Fruit fly (Drosophila melanogaster) whole organism, pupa: ENCODE results near the gene Elys.

Experiments
- CG10348 ChIP-seq: fragments of 200-800 bp; sonication (Bioruptor generic); IDR thresholded peaks from 2 replicates; pipeline ENCODE4 v1.3.6; 2022; ENCODE audit warnings: missing biosample characterization, missing genetic modification characterization
- CG12605 ChIP-seq: fragments of 200-800 bp; sonication (Bioruptor generic); IDR thresholded peaks from 2 replicates; pipeline ENCODE4 v1.3.6; 2022; ENCODE audit warnings: missing biosample characterization, missing genetic modification characterization
- CG13204 ChIP-seq: fragments of 200-800 bp; sonication (Bioruptor generic); optimal IDR thresholded peaks from 2 replicates; lab custom pipeline; 2018; ENCODE audit warnings: missing biosample characterization, mild to moderate bottlenecking, missing genetic modification characterization, moderate library complexity
- CG14655 ChIP-seq: fragments of 200-800 bp; sonication (Bioruptor generic); optimal IDR thresholded peaks from 3 replicates; lab custom pipeline; 2017; ENCODE audit warnings: mild to moderate bottlenecking, missing biosample characterization, missing genetic modification reagents, missing genetic modification characterization
- CG15710 ChIP-seq: fragments of 200-800 bp; sonication (Bioruptor generic); optimal IDR thresholded peaks from 2 replicates; lab custom pipeline; 2018; ENCODE audit warnings: missing biosample characterization, mild to moderate bottlenecking, missing genetic modification characterization, moderate library complexity
- CG17806 ChIP-seq: fragments of 200-800 bp; sonication (Bioruptor generic); optimal IDR thresholded peaks from 2 replicates; lab custom pipeline; 2018; ENCODE audit warnings: missing biosample characterization, mild to moderate bottlenecking, missing genetic modification characterization, moderate library complexity
- CG32121 ChIP-seq: fragments of 200-800 bp; sonication (Bioruptor generic); IDR thresholded peaks from 2 replicates; pipeline ENCODE4 v1.3.6; 2022; ENCODE audit warnings: missing biosample characterization, missing genetic modification characterization
- CG34367 ChIP-seq: fragments of 200-800 bp; sonication (Bioruptor generic); optimal IDR thresholded peaks from 2 replicates; lab custom pipeline; 2018; ENCODE audit warnings: missing biosample characterization, mild to moderate bottlenecking, missing genetic modification characterization
- CG4496 ChIP-seq: fragments of 200-800 bp; sonication (Bioruptor generic); IDR thresholded peaks from 3 replicates; pipeline ENCODE4 v1.3.6; 2022; ENCODE audit warnings: missing biosample characterization, missing genetic modification characterization
- CG8159 ChIP-seq: fragments of 200-800 bp; sonication (Bioruptor generic); optimal IDR thresholded peaks from 3 replicates; lab custom pipeline; 2018; ENCODE audit warnings: missing biosample characterization, mild to moderate bottlenecking, missing genetic modification characterization, moderate library complexity
- CG8301 ChIP-seq: fragments of 200-800 bp; sonication (Bioruptor generic); optimal IDR thresholded peaks from 2 replicates; lab custom pipeline; 2018; ENCODE audit warnings: missing biosample characterization, mild to moderate bottlenecking, missing genetic modification characterization
- CG9948 ChIP-seq: fragments of 200-800 bp; sonication (Bioruptor generic); optimal IDR thresholded peaks from 2 replicates; lab custom pipeline; 2018; ENCODE audit warnings: missing biosample characterization, mild to moderate bottlenecking, missing genetic modification characterization, moderate library complexity
- D1 ChIP-seq: fragments of 200-800 bp; sonication (Bioruptor generic); optimal IDR thresholded peaks from 2 replicates; lab custom pipeline; 2018; ENCODE audit warnings: missing biosample characterization, mild to moderate bottlenecking, missing genetic modification characterization, moderate library complexity
- EcR ChIP-seq: fragments of 200-800 bp; sonication (Bioruptor generic); optimal IDR thresholded peaks from 3 replicates; lab custom pipeline; 2019; ENCODE audit warnings: missing biosample characterization, missing genetic modification characterization, mild to moderate bottlenecking, moderate library complexity, missing genetic modification reagents
- Ets98B ChIP-seq: fragments of 200-800 bp; sonication (Bioruptor generic); IDR thresholded peaks from 2 replicates; pipeline ENCODE4 v1.3.6; 2022; ENCODE audit warnings: missing biosample characterization, missing genetic modification characterization
- Pif1A ChIP-seq: fragments of 200-800 bp; sonication (Bioruptor generic); optimal IDR thresholded peaks from 3 replicates; lab custom pipeline; 2016; ENCODE audit warnings: missing biosample characterization, missing genetic modification characterization
- Pif1B ChIP-seq: fragments of 200-800 bp; sonication (Bioruptor generic); optimal IDR thresholded peaks from 3 replicates; lab custom pipeline; 2016; ENCODE audit warnings: missing biosample characterization, missing genetic modification characterization
- Snoo ChIP-seq: fragments of 200-800 bp; sonication (Bioruptor generic); optimal IDR thresholded peaks from 3 replicates; lab custom pipeline; 2017; ENCODE audit warnings: missing biosample characterization, mild to moderate bottlenecking, missing genetic modification characterization, inconsistent platforms
- fd96Ca ChIP-seq: fragments of 200-800 bp; sonication (Bioruptor generic); IDR thresholded peaks from 3 replicates; pipeline ENCODE4 v1.3.6; 2022; ENCODE audit warnings: missing biosample characterization, missing genetic modification characterization
- gl ChIP-seq: fragments of 200-800 bp; sonication (Bioruptor generic); optimal IDR thresholded peaks from 2 replicates; lab custom pipeline; 2018; ENCODE audit warnings: missing biosample characterization, mild to moderate bottlenecking, missing genetic modification characterization
- rn ChIP-seq: fragments of 200-800 bp; sonication (Bioruptor generic); IDR thresholded peaks from 2 replicates; pipeline ENCODE4 v1.3.6; 2022; ENCODE audit warnings: missing biosample characterization, missing genetic modification characterization

The Elys gene

DNA sequence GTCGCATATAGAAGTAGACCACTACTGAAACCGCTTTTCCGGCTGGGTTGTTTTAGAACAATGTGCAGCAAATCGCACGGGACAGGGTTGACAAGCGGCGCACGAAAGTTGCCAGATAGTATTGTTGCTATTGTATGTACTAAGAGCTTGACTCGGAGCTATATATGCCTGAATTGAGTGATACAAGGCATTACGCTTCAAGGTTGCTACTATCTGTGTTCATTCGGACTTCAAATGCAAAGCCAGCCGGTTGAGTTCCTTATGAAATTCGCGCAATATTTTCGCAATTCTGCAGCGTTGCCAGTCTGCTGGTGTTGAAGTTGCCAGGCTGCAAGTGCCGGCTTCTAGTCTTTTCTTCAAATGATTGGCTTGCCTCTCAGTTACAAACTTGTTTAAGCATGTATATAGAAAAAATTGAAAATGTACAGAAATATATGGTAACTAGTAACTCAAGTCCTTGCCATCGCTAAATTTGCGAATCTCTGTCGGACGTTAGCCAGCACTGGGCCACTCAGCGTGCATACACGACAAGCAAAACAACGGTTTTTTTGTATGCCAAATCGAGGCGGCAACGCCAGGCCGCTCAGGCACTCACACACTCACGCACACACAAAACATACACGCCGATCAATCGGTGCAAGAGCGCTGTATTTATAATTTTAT lies at the start of gene Elys, which contains the start of gene Ranbp21:
Gene Elys, plus strand, starts transcription at position 549 of the 663 bp plus-strand sequence.
Gene Ranbp21, minus strand, starts transcription at position 513 of the 663 bp plus-strand sequence.
- TF ChIP-seq CG12605 (no peak), gl (tag; lab: Kevin White, UChicago) (no peak), CG15710 (tag; lab: Kevin White, UChicago) (peak; percentile 39), CG34367 (no peak), rn (no peak), CG10348 (GFP tag; lab: Robert Waterston, UW) (no peak), CG8159 (tag; lab: Kevin White, UChicago) (no peak), CG9948 (no peak), CG4496 (GFP tag; lab: Robert Waterston, UW) (peak; percentile 67), Snoo (no peak), fd96Ca (GFP tag; lab: Robert Waterston, UW) (peak; percentile 57; the same call in 2 of the 3 replicates), CG13204 (GFP tag; lab: Kevin White, UChicago) (no peak)

DNA sequence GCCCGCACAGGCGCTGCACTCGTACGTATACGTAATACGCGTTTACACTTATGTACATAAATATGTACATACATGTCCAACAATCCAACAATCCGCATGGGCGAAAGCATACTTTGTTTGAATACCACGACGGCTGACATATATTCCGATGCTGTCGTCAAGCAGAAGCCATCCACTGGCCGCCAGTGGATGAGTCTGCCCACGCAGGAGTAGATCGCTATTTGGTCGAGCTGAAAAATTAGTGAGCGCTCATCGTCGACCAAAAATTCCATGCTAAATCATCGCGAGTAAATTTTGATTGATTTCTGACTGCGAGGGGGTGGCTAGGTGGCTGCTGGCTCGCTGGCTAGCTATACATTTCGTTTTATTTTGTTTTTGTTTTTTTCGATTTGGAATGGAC lies 49.6 kb upstream of the Elys start:
- TF ChIP-seq Pif1A (GFP tag; lab: Kevin White, UChicago) (no peak), CG10348 (GFP tag; lab: Robert Waterston, UW) (no peak), CG17806 (tag; lab: Kevin White, UChicago) (no peak)

- TF ChIP-seq CG9948 (peak; percentile 73), CG13204 (GFP tag; lab: Kevin White, UChicago) (peak; percentile 15), CG17806 (tag; lab: Kevin White, UChicago) (peak; percentile 77), CG12605 (peak; percentile 72), Ets98B (GFP tag; lab: Robert Waterston, UW) (peak; percentile 89), CG8159 (tag; lab: Kevin White, UChicago) (peak; percentile 72), rn (peak; percentile 59), CG32121 (GFP tag; lab: Robert Waterston, UW) (peak; percentile 82), CG8301 (tag; lab: Kevin White, UChicago) (peak; percentile 83), CG15710 (tag; lab: Kevin White, UChicago) (peak; percentile 58), EcR (GFP tag; lab: Kevin White, UChicago) (no peak), CG14655 (GFP tag; lab: Kevin White, UChicago) (peak; percentile 87), CG34367 (peak; percentile 55), fd96Ca (GFP tag; lab: Robert Waterston, UW) (peak; percentile 82), CG10348 (GFP tag; lab: Robert Waterston, UW) (peak; percentile 26; the same call in 1 of the 2 replicates), Pif1B (GFP tag; lab: Kevin White, UChicago) (peak; percentile 73), Snoo (peak; percentile 72), gl (tag; lab: Kevin White, UChicago) (peak; percentile 23), CG4496 (GFP tag; lab: Robert Waterston, UW) (peak; percentile 92), D1 (no peak), Pif1A (GFP tag; lab: Kevin White, UChicago) (peak; percentile 72)
- TF ChIP-seq, all 21 proteins: peak for 19
These were observed 48.2 kb upstream of the Elys start for dm6 chrX:19603953-19604352.

- TF ChIP-seq CG14655 (GFP tag; lab: Kevin White, UChicago) (no peak), CG17806 (tag; lab: Kevin White, UChicago) (no peak), CG4496 (GFP tag; lab: Robert Waterston, UW) (peak; percentile 45; the same call in 1 of the 3 replicates), CG34367 (no peak), Ets98B (GFP tag; lab: Robert Waterston, UW) (peak; percentile 30; the same call in 1 of the 2 replicates), CG32121 (GFP tag; lab: Robert Waterston, UW) (peak; percentile 39; the same call in 1 of the 2 replicates), CG8301 (tag; lab: Kevin White, UChicago) (no peak), CG13204 (GFP tag; lab: Kevin White, UChicago) (no peak), EcR (GFP tag; lab: Kevin White, UChicago) (peak; percentile 60)
These were observed 47.1 kb upstream of the Elys start, which contains the start of gene CG14207 for dm6 chrX:19604997-19605396. Gene CG14207, plus strand, starts transcription at chrX:19605199.

DNA sequence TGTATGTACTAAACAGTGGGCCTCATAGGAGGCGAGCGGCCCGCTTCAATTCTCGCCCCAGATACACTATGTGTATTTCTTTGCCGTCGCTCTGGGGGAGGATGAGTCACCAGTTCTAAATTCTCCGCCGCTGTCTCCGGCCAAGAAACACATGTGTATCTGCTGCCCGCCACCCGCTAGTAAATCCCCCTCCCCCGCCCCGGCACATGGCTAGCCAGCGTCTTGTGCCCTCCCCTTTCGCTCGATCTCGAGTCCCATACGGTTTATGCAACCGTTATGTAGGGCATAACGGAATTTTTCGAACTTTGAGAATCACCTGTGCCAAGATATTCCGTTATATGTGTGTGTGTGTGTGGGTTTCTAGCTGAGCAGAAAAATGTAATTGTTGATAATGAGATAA lies 46.2 kb upstream of the Elys start:
- TF ChIP-seq CG13204 (GFP tag; lab: Kevin White, UChicago), result peak; percentile 29
- TF ChIP-seq Pif1B (GFP tag; lab: Kevin White, UChicago), result no peak
- TF ChIP-seq, all 21 proteins: peak for 1

DNA sequence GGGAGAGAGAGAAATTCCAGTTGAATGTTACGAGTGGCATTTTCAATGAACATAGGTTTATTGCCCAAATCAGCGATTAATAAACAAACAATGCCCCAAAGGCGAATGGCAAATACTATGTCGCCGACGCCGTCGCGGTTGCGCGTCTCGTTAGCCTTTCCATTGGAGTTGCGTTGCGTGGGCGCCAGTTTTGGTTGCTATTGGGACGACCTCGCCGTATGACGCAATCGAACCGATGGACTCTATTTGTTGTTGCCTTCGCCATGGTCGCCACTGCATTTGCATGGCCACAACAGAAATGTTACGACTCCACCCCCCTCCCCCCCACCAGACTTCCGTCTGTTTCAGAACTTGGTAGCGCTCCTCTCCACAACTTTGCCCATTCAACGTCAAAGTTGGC lies 45.5 kb upstream of the Elys start:
- TF ChIP-seq CG14655 (GFP tag; lab: Kevin White, UChicago) (no peak), EcR (GFP tag; lab: Kevin White, UChicago) (no peak), fd96Ca (GFP tag; lab: Robert Waterston, UW) (no peak), Pif1A (GFP tag; lab: Kevin White, UChicago) (no peak), CG10348 (GFP tag; lab: Robert Waterston, UW) (no peak), CG32121 (GFP tag; lab: Robert Waterston, UW) (no peak), CG34367 (no peak), Pif1B (GFP tag; lab: Kevin White, UChicago) (no peak), CG12605 (no peak), gl (tag; lab: Kevin White, UChicago) (no peak), CG13204 (GFP tag; lab: Kevin White, UChicago) (no peak), CG17806 (tag; lab: Kevin White, UChicago) (no peak), CG9948 (no peak)
